Fruit fly (Drosophila melanogaster): ENCODE data around the gene Sidpn.

Sidpn gene

dm6 chr2L:19057799-19058198 is 30.3 kb downstream of the Sidpn start:
- TF ChIP-seq bab1 (GFP tag; optimal IDR thresholded peaks at IDR 0.05) (no peak), kay (GFP tag; ENCODE audit: borderline replicate concordance) (no peak), Clk (GFP tag; optimal IDR thresholded peaks at IDR 0.05) (no peak), cnc (optimal IDR thresholded peaks at IDR 0.05) (no peak), cic (GFP tag; optimal IDR thresholded peaks at IDR 0.05) (no peak), CG11617 (GFP tag; optimal IDR thresholded peaks at IDR 0.05) (no peak), CG7101 (tag; optimal IDR thresholded peaks at IDR 0.05) (no peak), Crg-1 (GFP tag; optimal IDR thresholded peaks at IDR 0.05) (no peak), Mnt (GFP tag; optimal IDR thresholded peaks at IDR 0.05) (no peak)

DNA sequence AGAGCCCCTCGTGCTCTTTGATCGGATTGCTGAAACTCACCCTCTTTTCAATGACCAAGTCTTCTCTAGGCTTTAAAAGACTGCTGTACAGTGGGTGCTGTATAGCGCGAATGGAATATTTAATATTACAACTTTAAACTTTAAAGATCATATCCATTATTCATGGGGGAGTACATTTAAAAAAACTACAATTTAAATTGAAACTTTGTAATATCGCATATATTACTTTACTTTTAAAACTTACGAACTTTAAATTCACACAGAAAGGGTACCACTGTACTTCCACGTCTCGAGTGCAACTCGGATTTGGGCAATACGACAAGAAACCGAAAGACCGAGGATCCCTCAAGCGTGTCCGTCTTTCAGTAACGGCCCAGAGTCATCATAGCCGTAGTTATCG is 31.4 kb downstream of the Sidpn start, which contains the start of gene Phlpp:
Gene Phlpp (plus strand): TSS at position 214 of the 400 bp plus-strand sequence.
- TF ChIP-seq pad (GFP tag; optimal IDR thresholded peaks at IDR 0.05) (no peak), toe (GFP tag; optimal IDR thresholded peaks at IDR 0.05) (no peak), bab1 (GFP tag; optimal IDR thresholded peaks at IDR 0.05) (peak; percentile 42)

- no peak for TF ChIP-seq cic (GFP tag; optimal IDR thresholded peaks at IDR 0.05)
- TF ChIP-seq CG14711 (tag; optimal IDR thresholded peaks at IDR 0.05), result no peak
- no peak for TF ChIP-seq CG1620 (GFP tag; optimal IDR thresholded peaks at IDR 0.05)
- TF ChIP-seq Clk (GFP tag; optimal IDR thresholded peaks at IDR 0.05), result no peak
- no peak for TF ChIP-seq Crg-1 (GFP tag; optimal IDR thresholded peaks at IDR 0.05)
- TF ChIP-seq Mnt (GFP tag; optimal IDR thresholded peaks at IDR 0.05), result peak; percentile 58
Measured at dm6 chr2L:19063090-19063692, 35.7 kb downstream of the Sidpn start, which contains the start of gene Dus4. Dus4 (plus strand) TSS chr2L:19063295.

dm6 chr2L:19064706-19065105 is 37.2 kb downstream of the Sidpn start, which contains the start of gene CG17343:
CG17343 (plus strand) TSS chr2L:19064929.
- TF ChIP-seq pad (GFP tag; optimal IDR thresholded peaks at IDR 0.05) (no peak), CG7045 (GFP tag; optimal IDR thresholded peaks at IDR 0.05) (no peak), ovo (GFP tag; optimal IDR thresholded peaks at IDR 0.05) (no peak), CG14711 (tag; optimal IDR thresholded peaks at IDR 0.05) (no peak), CG11617 (GFP tag; optimal IDR thresholded peaks at IDR 0.05) (no peak), CG7101 (tag; optimal IDR thresholded peaks at IDR 0.05) (no peak), Clk (GFP tag; optimal IDR thresholded peaks at IDR 0.05) (no peak), cic (GFP tag; optimal IDR thresholded peaks at IDR 0.05) (no peak)

DNA sequence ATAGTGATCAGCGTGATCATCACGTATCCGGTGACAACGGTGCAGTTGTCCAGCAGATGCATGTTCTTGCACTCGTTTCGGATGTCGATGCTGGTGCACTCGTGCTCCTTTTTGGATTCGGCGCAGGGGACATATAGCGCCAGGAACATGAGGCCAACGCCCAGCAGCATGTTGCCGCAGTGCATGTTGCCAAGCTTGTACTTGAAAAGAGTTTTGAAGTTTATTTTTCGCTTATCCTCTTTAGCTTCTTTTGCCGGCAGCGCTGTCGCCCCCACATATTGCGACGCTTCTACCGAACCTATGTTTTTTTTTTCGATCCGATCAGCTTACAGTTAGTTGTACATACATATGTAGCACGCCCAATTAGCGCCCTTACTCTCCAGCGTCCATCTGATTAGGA is 40.9 kb downstream of the Sidpn start:
- no peak for TF ChIP-seq toe (GFP tag; optimal IDR thresholded peaks at IDR 0.05)
- TF ChIP-seq pad (GFP tag; optimal IDR thresholded peaks at IDR 0.05), result peak; percentile 32

- TF ChIP-seq CG33017 (tag; optimal IDR thresholded peaks at IDR 0.05) (no peak), CG7101 (tag; optimal IDR thresholded peaks at IDR 0.05) (no peak), Crg-1 (GFP tag; optimal IDR thresholded peaks at IDR 0.05) (no peak), cnc (optimal IDR thresholded peaks at IDR 0.05) (no peak)
Measured at dm6 chr2L:19069548-19070145, 42.1 kb downstream of the Sidpn start, which contains the start of gene CG10702. CG10702 (minus strand) TSS chr2L:19069851.

dm6 chr2L:19071713-19072112 is 44.2 kb downstream of the Sidpn start:
- no peak for TF ChIP-seq CG14711 (tag; optimal IDR thresholded peaks at IDR 0.05)
- no peak for TF ChIP-seq Clk (GFP tag; optimal IDR thresholded peaks at IDR 0.05)
- TF ChIP-seq kay (GFP tag; ENCODE audit: borderline replicate concordance), result no peak
- no peak for TF ChIP-seq CG33017 (tag; optimal IDR thresholded peaks at IDR 0.05)
- no peak for TF ChIP-seq cnc (optimal IDR thresholded peaks at IDR 0.05)
- TF ChIP-seq CG11617 (GFP tag; optimal IDR thresholded peaks at IDR 0.05), result no peak
- no peak for TF ChIP-seq CG7101 (tag; optimal IDR thresholded peaks at IDR 0.05)
- TF ChIP-seq Crg-1 (GFP tag; optimal IDR thresholded peaks at IDR 0.05), result no peak
- no peak for TF ChIP-seq CG12768 (GFP tag; optimal IDR thresholded peaks at IDR 0.05)
- TF ChIP-seq CG5204 (GFP tag; optimal IDR thresholded peaks at IDR 0.05), result no peak
- TF ChIP-seq pad (GFP tag; optimal IDR thresholded peaks at IDR 0.05), result no peak

DNA sequence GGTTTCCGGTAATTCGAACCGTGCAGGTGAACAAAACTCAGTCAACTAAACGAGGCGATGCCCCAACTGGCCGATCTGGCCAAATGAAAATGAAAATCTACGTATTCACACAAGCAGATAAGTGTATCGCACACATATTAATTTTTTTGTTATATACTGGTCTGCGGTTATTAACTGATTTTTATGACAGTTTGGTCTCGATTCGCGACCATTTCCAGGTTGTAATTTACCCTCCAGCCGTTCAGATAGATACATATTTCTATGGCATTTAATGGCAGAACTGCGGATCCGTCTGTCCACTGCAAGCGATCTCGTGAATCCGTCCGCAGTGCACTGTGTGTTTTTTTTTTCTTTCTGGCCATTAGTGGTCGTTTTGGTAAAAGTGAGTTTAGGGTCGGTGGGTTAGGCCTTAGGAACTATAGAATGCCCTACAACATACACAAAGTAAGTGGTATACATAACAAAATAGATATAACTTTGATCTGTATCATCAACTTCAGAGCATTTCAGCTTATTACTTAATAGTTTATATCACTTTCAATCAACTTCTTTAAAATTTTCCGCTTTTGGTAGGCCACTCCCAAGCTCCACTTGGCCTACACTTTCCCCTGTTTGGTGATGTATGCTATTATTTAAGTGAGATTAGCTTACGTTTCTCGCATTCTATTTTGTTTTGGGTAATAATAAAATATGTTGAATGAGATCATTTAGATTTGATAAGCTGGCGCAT is 46.8 kb downstream of the Sidpn start, which contains the start of gene CG17572:
Gene CG17572 (minus strand): TSS at position 51 of the 730 bp plus-strand sequence.
- TF ChIP-seq CG7045 (GFP tag; optimal IDR thresholded peaks at IDR 0.05), result no peak
- no peak for TF ChIP-seq cnc (optimal IDR thresholded peaks at IDR 0.05)
- TF ChIP-seq Clk (GFP tag; optimal IDR thresholded peaks at IDR 0.05), result no peak
- TF ChIP-seq Crg-1 (GFP tag; optimal IDR thresholded peaks at IDR 0.05), result no peak
- no peak for TF ChIP-seq bab1 (GFP tag; optimal IDR thresholded peaks at IDR 0.05)
- TF ChIP-seq CG7101 (tag; optimal IDR thresholded peaks at IDR 0.05), result no peak
- no peak for TF ChIP-seq Hr96 (GFP tag; optimal IDR thresholded peaks at IDR 0.05)
- no peak for TF ChIP-seq CG12768 (GFP tag; optimal IDR thresholded peaks at IDR 0.05)

Measured in whole organism, adult.